Fruit fly (Drosophila melanogaster): ENCODE data around the gene IntS4.

- no peak for TF ChIP-seq CG13204 (GFP tag; optimal IDR thresholded peaks at IDR 0.05)
- no peak for TF ChIP-seq CG10348 (GFP tag; IDR thresholded peaks at IDR 0.05)
- TF ChIP-seq rn (GFP tag; IDR thresholded peaks at IDR 0.05) = no peak
- TF ChIP-seq CG17806 (tag; optimal IDR thresholded peaks at IDR 0.05) = no peak
- TF ChIP-seq EcR (GFP tag; optimal IDR thresholded peaks at IDR 0.05) = no peak
- TF ChIP-seq CG14655 (GFP tag; optimal IDR thresholded peaks at IDR 0.05) = no peak
- TF ChIP-seq Snoo (tag; optimal IDR thresholded peaks at IDR 0.05) = no peak
- TF ChIP-seq Pif1A (GFP tag; optimal IDR thresholded peaks at IDR 0.05) = peak; percentile 25
- TF ChIP-seq Ets98B (GFP tag; IDR thresholded peaks at IDR 0.05) = no peak
- no peak for TF ChIP-seq CG15710 (tag; optimal IDR thresholded peaks at IDR 0.05)
- no peak for TF ChIP-seq CG9948 (tag; optimal IDR thresholded peaks at IDR 0.05)
- no peak for TF ChIP-seq CG32121 (GFP tag; IDR thresholded peaks at IDR 0.05)
- TF ChIP-seq gl (tag; optimal IDR thresholded peaks at IDR 0.05) = no peak
These were observed 15.3 kb upstream of the IntS4 start, which contains the start of gene CG12065 for dm6 chrX:8573744-8574484.

All from whole organism, pupa.